Worm (Caenorhabditis elegans) whole organism, midembryonic: Measurements from ENCODE around the gene Y71G10AR.4.
"Not testable (repeated sequence)": the region's sequence is repeated elsewhere in the genome, so short reads cannot be mapped to it uniquely, and the experiment has no call there.

Experiments
- T22C8.4 ChIP-seq: fragments of 200-800 bp; sonication (Bioruptor generic); IDR thresholded peaks from 2 replicates; pipeline ENCODE4 v1.3.6; 2022; ENCODE audit warnings: missing genetic modification characterization, missing compliant biosample characterization
- cog-1 ChIP-seq: sonication (generic microtip); optimal IDR thresholded peaks from 2 replicates; lab custom pipeline; 2016; ENCODE audit warnings: missing genetic modification characterization, missing compliant biosample characterization
- flt-1 ChIP-seq: fragments of 200-800 bp; sonication (Bioruptor generic); IDR thresholded peaks from 2 replicates; pipeline ENCODE4 v1.3.6; 2022; ENCODE audit warnings: missing genetic modification characterization, missing compliant biosample characterization
- klf-2 ChIP-seq: fragments of 200-800 bp; sonication (Bioruptor generic); conservative IDR thresholded peaks from 2 replicates; pipeline ENCODE4 v1.3.6; 2022; ENCODE audit warnings: missing genetic modification reagents, missing genetic modification characterization, missing compliant biosample characterization
- med-1 ChIP-seq: sonication (generic microtip); optimal IDR thresholded peaks from 2 replicates; lab custom pipeline; 2017; ENCODE audit warnings: missing genetic modification characterization, mild to moderate bottlenecking, missing compliant biosample characterization, antibody characterized with exemption, missing genetic modification reagents; ENCODE audit not compliant: insufficient read depth
- ref-1 ChIP-seq: fragments of 200-800 bp; sonication (Bioruptor generic); conservative IDR thresholded peaks from 2 replicates; pipeline ENCODE4 v1.3.6; 2022; ENCODE audit warnings: missing genetic modification reagents, missing genetic modification characterization, missing compliant biosample characterization
- tab-1 ChIP-seq: fragments of 200-800 bp; sonication (Bioruptor generic); IDR thresholded peaks from 2 replicates; pipeline ENCODE4 v1.3.6; 2022; ENCODE audit warnings: missing genetic modification characterization, missing compliant biosample characterization
- ztf-23 ChIP-seq: fragments of 200-800 bp; sonication (Bioruptor generic); IDR thresholded peaks from 2 replicates; pipeline ENCODE4 v1.3.6; 2022; ENCODE audit warnings: missing genetic modification reagents, missing genetic modification characterization, missing compliant biosample characterization
- ztf-29 ChIP-seq: fragments of 200-800 bp; sonication (Bioruptor generic); IDR thresholded peaks from 2 replicates; pipeline ENCODE4 v1.3.6; 2022; ENCODE audit warnings: missing genetic modification reagents, missing genetic modification characterization, missing compliant biosample characterization

Gene Y71G10AR.4

ce11 chrIV:2222528-2222927 lies 23.7 kb downstream of the Y71G10AR.4 start, which contains the start of gene fnip-2:
fnip-2 (plus strand) TSS chrIV:2222828.
- no peak for TF ChIP-seq cog-1 (tag; lab: Kevin White, UChicago)
- TF ChIP-seq ztf-23 (GFP tag; lab: Robert Waterston, UW) = no peak
- TF ChIP-seq tab-1 (GFP tag; lab: Robert Waterston, UW) = no peak
- TF ChIP-seq T22C8.4 (GFP tag; lab: Robert Waterston, UW) = no peak
- no peak for TF ChIP-seq flt-1
- no peak for TF ChIP-seq med-1
- no peak for TF ChIP-seq ref-1
- no peak for TF ChIP-seq klf-2 (GFP tag; lab: Robert Waterston, UW)
- no peak for TF ChIP-seq ztf-29

ce11 chrIV:2223144-2223543 lies 24.3 kb downstream of the Y71G10AR.4 start:
- TF ChIP-seq med-1 (no peak), ztf-29 (no peak), T22C8.4 (GFP tag; lab: Robert Waterston, UW) (no peak), flt-1 (no peak), cog-1 (tag; lab: Kevin White, UChicago) (no peak), ztf-23 (GFP tag; lab: Robert Waterston, UW) (no peak), ref-1 (no peak), tab-1 (GFP tag; lab: Robert Waterston, UW) (no peak), klf-2 (GFP tag; lab: Robert Waterston, UW) (no peak)

- TF ChIP-seq flt-1 = no peak
- TF ChIP-seq ref-1 = no peak
- TF ChIP-seq tab-1 (GFP tag; lab: Robert Waterston, UW) = no peak
- TF ChIP-seq klf-2 (GFP tag; lab: Robert Waterston, UW) = no peak
- no peak for TF ChIP-seq med-1
- no peak for TF ChIP-seq T22C8.4 (GFP tag; lab: Robert Waterston, UW)
- TF ChIP-seq ztf-29 = no peak
- TF ChIP-seq cog-1 (tag; lab: Kevin White, UChicago) = no peak
- no peak for TF ChIP-seq ztf-23 (GFP tag; lab: Robert Waterston, UW)
These were observed 24.8 kb downstream of the Y71G10AR.4 start for ce11 chrIV:2223685-2224084.

DNA sequence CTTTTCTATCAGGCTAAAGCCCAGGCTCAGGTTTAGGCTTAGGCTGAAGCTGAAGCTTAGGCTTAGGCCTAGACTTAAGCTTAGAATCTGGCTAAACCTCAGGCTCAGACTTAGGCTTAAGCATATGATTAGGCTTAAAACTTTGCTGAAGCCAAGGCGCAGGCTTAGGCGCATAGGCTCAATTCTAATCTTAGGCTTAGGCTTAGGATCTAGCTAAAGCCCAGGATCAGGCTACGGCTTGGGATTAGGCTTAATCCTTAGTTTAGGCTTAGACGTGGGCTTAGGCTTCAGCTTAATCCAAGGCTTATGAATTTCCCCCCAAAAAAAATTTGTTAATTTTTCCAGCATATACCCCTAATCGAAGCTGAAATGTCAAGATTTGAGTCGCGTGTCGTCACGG lies 29.8 kb downstream of the Y71G10AR.4 start:
- TF ChIP-seq med-1 (no peak), flt-1 (no peak), T22C8.4 (GFP tag; lab: Robert Waterston, UW) (no peak), tab-1 (GFP tag; lab: Robert Waterston, UW) (no peak), ztf-29 (no peak), ztf-23 (GFP tag; lab: Robert Waterston, UW) (no peak), cog-1 (tag; lab: Kevin White, UChicago) (no peak), klf-2 (GFP tag; lab: Robert Waterston, UW) (no peak), ref-1 (no peak)

DNA sequence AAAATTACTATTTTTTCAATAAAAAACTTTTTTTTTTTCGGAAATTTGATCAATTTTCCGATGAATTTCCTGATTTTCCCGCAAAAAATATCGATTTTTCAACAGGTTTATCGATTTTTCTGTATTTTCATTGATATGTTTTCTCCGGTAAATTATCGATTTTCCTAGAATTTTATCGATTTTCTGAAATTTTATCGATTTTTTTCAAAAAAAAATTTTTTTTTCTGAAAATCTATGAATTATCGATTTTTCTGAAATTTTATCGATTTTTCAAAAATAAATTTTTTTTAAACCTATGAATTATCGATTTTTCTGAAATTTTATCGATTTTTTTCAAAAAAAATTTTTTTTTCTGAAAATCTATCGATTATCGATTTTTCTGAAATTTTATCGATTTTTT lies 32.9 kb downstream of the Y71G10AR.4 start:
- TF ChIP-seq T22C8.4 (GFP tag; lab: Robert Waterston, UW) = peak; percentile 96

DNA sequence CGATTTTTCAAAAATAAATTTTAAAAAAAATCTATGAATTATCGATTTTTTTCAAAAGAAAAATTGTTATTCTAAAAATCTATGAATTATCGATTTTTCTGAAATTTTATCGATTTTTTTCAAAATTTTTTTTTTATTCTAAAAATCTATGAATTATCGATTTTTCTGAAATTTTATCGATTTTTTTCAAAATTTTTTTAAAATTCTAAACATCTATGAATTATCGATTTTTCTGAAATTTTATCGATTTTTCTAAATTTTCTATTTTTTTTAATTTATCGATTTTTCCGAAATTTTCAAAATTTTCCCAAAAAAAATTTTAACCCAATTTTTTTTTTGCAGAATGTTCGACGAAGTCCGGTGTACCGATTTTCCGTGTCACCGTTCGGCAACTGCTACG lies 34.4 kb downstream of the Y71G10AR.4 start:
- peak; percentile 95 for TF ChIP-seq T22C8.4 (GFP tag; lab: Robert Waterston, UW)

DNA sequence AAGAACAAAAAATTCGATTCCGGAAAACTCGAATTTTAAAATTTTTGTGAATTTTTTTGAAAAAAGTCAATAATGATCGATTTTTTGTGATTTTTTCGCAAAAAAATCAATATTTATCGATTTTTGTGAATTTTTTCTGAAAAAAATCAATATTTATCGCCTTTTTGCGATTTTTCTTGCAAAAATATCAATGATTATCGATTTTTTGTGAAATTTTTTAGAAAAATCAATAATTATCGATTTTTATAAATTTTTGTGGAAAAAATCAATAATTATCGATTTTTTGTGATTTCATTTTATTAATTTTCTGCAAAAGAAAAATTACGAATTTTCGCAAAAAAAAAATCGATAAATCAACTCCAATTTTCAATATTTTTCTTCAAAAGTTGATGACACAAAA lies 37.1 kb downstream of the Y71G10AR.4 start:
- TF ChIP-seq tab-1 (GFP tag; lab: Robert Waterston, UW) (no peak), ztf-23 (GFP tag; lab: Robert Waterston, UW) (no peak), klf-2 (GFP tag; lab: Robert Waterston, UW) (no peak), med-1 (no peak), flt-1 (no peak), T22C8.4 (GFP tag; lab: Robert Waterston, UW) (peak; percentile 93)

- TF ChIP-seq tab-1 (GFP tag; lab: Robert Waterston, UW) (0 out of 2 replicates have a peak, but pooled peaks have one; percentile 20), klf-2 (GFP tag; lab: Robert Waterston, UW) (no peak), ztf-29 (no peak), flt-1 (no peak), ztf-23 (GFP tag; lab: Robert Waterston, UW) (no peak), med-1 (no peak), T22C8.4 (GFP tag; lab: Robert Waterston, UW) (peak; percentile 90), cog-1 (tag; lab: Kevin White, UChicago) (no peak), ref-1 (no peak)
These were observed 38.1 kb downstream of the Y71G10AR.4 start for ce11 chrIV:2236654-2237613.

ce11 chrIV:2242349-2243088 lies 43.7 kb downstream of the Y71G10AR.4 start, which contains the start of the genes M70.3 and M70.2:
M70.3 (minus strand) TSS chrIV:2242449.
M70.2 (plus strand) TSS chrIV:2243038.
- TF ChIP-seq klf-2 (GFP tag; lab: Robert Waterston, UW) (no peak), T22C8.4 (GFP tag; lab: Robert Waterston, UW) (no peak), tab-1 (GFP tag; lab: Robert Waterston, UW) (no peak), cog-1 (tag; lab: Kevin White, UChicago) (no peak), flt-1 (no peak)

DNA sequence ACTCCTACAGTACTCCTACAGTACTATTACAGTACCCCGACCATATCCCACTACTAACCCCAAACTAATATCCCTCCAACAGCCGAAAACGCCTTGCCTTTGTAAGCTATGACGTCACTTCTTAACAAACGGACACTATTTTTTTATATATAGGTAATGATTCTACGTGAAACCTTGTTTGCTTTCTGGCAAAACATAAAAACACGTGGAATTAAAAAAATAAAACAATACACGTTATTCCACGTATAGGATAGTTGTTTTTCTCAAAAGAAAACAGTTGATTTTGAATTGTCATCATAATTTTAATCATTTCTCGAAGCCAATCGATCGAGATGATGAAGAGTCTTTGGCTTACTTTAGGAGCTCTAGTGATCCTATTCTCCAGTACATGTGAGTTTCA lies 46.7 kb downstream of the Y71G10AR.4 start, which contains the start of gene M70.1:
M70.1 (plus strand) TSS at position 301 of the 400 bp plus-strand sequence.
- TF ChIP-seq ztf-29; tab-1 (GFP tag; lab: Robert Waterston, UW); T22C8.4 (GFP tag; lab: Robert Waterston, UW): not testable (repeated sequence)
